Fruit fly (Drosophila melanogaster): ENCODE results near the gene comm2.
A peak's percentile ranks its signal among the peaks of the same experiment; 100 is the strongest.

comm2 gene

dm6 chr3L:15689518-15689917 is 10.1 kb downstream of the comm2 start (continued):
- TF ChIP-seq salm (tag; optimal IDR thresholded peaks at IDR 0.05) = no peak
- peak; percentile 18 for TF ChIP-seq CG17385 (GFP tag; optimal IDR thresholded peaks at IDR 0.05)
- TF ChIP-seq Atf6 (GFP tag; IDR thresholded peaks at IDR 0.05) = peak; percentile 40; the same call in 1 of the 2 replicates
- no peak for TF ChIP-seq CG2889 (GFP tag; IDR thresholded peaks at IDR 0.05)
- TF ChIP-seq CG8359 (GFP tag; optimal IDR thresholded peaks at IDR 0.05; ENCODE audit: borderline replicate concordance) = no peak
- no peak for TF ChIP-seq CG9727 (GFP tag; optimal IDR thresholded peaks at IDR 0.05)
- TF ChIP-seq Bdp1 (GFP tag; optimal IDR thresholded peaks at IDR 0.05) = no peak
- no peak for TF ChIP-seq CG2875 (GFP tag; optimal IDR thresholded peaks at IDR 0.05)
- no peak for TF ChIP-seq CG11723 (GFP tag; optimal IDR thresholded peaks at IDR 0.05)
- TF ChIP-seq gem (tag; optimal IDR thresholded peaks at IDR 0.05) = peak; percentile 16
- no peak for TF ChIP-seq CG10959 (GFP tag; IDR thresholded peaks at IDR 0.05)
- no peak for TF ChIP-seq z (GFP tag; IDR thresholded peaks at IDR 0.05)
- no peak for TF ChIP-seq lola (GFP tag; optimal IDR thresholded peaks at IDR 0.05)
- TF ChIP-seq Tbp (GFP tag; optimal IDR thresholded peaks at IDR 0.05) = no peak
- no peak for TF ChIP-seq peb (GFP tag; IDR thresholded peaks at IDR 0.05)
- TF ChIP-seq Jarid2 (GFP tag; optimal IDR thresholded peaks at IDR 0.05) = no peak
- no peak for TF ChIP-seq CG17568 (GFP tag; optimal IDR thresholded peaks at IDR 0.05)
- TF ChIP-seq corto (GFP tag; optimal IDR thresholded peaks at IDR 0.05) = no peak
- peak; percentile 52 for TF ChIP-seq CG6813 (GFP tag; optimal IDR thresholded peaks at IDR 0.05)
- no peak for TF ChIP-seq hbn (GFP tag; IDR thresholded peaks at IDR 0.05; ENCODE audit: partially characterized antibody)
- peak; percentile 20 for TF ChIP-seq CG15514 (GFP tag; optimal IDR thresholded peaks at IDR 0.05)
- TF ChIP-seq CG4360 (GFP tag; IDR thresholded peaks at IDR 0.05) = no peak
- peak; percentile 27; the same call in 1 of the 3 replicates for TF ChIP-seq CG11695 (GFP tag; IDR thresholded peaks at IDR 0.05)
- TF ChIP-seq Awh (GFP tag; IDR thresholded peaks at IDR 0.05) = no peak
- no peak for TF ChIP-seq lmd (GFP tag; IDR thresholded peaks at IDR 0.05)
- no peak for TF ChIP-seq slou (GFP tag; optimal IDR thresholded peaks at IDR 0.05)
- TF ChIP-seq CG9437 (GFP tag; optimal IDR thresholded peaks at IDR 0.05) = no peak
- no peak for TF ChIP-seq CG30403 (GFP tag; optimal IDR thresholded peaks at IDR 0.05)
- no peak for TF ChIP-seq Nf-YB (GFP tag; optimal IDR thresholded peaks at IDR 0.05)
- TF ChIP-seq stwl (tag; optimal IDR thresholded peaks at IDR 0.05) = no peak
- TF ChIP-seq CG2678 (tag; optimal IDR thresholded peaks at IDR 0.05) = peak; percentile 26
- no peak for TF ChIP-seq Elba2 (GFP tag; optimal IDR thresholded peaks at IDR 0.05)
- TF ChIP-seq bcd (GFP tag; optimal IDR thresholded peaks at IDR 0.05) = peak; percentile 13
- TF ChIP-seq CG2129 (GFP tag; IDR thresholded peaks at IDR 0.05; ENCODE audit: partially characterized antibody) = no peak
- peak; percentile 7; the same call in 1 of the 2 replicates for TF ChIP-seq Rfx (GFP tag; IDR thresholded peaks at IDR 0.05)
- TF ChIP-seq Lpt (GFP tag; optimal IDR thresholded peaks at IDR 0.05) = no peak
- no peak for TF ChIP-seq CG10147 (GFP tag; optimal IDR thresholded peaks at IDR 0.05)
- TF ChIP-seq Meics (GFP tag; optimal IDR thresholded peaks at IDR 0.05) = peak; percentile 35
- TF ChIP-seq CHES-1-like (GFP tag; optimal IDR thresholded peaks at IDR 0.05) = no peak
- TF ChIP-seq CG13123 (GFP tag; optimal IDR thresholded peaks at IDR 0.05) = no peak
- no peak for TF ChIP-seq CG1529 (GFP tag; optimal IDR thresholded peaks at IDR 0.05)
- no peak for TF ChIP-seq tup (GFP tag; optimal IDR thresholded peaks at IDR 0.05)
- TF ChIP-seq nerfin-2 (GFP tag; IDR thresholded peaks at IDR 0.05; ENCODE audit: partially characterized antibody) = no peak
- TF ChIP-seq rib (GFP tag; IDR thresholded peaks at IDR 0.05) = no peak
- TF ChIP-seq kni (GFP tag; optimal IDR thresholded peaks at IDR 0.05) = no peak
- no peak for TF ChIP-seq E2f1 (GFP tag; IDR thresholded peaks at IDR 0.05)
